Fruit fly (Drosophila melanogaster) Kc167 (cell line): ENCODE results near the gene Tsp39D.

Experiments
- Myc ChIP-seq: fragments of >200 bp; optimal IDR thresholded peaks from 2 replicates; lab custom pipeline; 2017; ENCODE audit warnings: missing external identifiers
- Sin3A ChIP-seq: fragments of >200 bp; optimal IDR thresholded peaks from 2 replicates; lab custom pipeline; 2018; ENCODE audit warnings: missing external identifiers

DNA sequence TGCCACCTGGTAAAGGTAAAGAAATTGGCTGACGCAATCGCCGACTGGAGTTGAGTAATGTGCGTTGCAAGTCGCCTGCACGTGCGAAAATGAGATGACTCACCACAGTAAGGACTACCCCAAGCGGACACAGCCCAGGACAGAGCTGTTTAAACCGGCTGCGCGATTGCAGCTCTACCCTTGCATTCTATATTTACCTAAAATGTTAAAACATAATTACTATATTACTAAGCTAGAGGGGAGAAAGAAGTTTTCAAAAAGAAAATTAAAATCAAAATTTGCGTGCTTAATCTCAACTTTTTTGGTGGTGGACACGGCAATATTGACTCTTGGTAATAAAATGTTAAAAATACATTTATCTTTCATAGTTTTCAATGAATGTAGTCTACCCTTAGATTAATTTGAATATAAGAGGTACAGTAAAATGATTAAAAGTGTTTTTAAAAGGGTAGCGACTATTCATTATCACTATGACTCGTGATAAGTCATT, 33.2 kb upstream of the Tsp39D start:
- TF ChIP-seq Sin3A (lab: Kevin White, UChicago) (no peak), Myc (lab: Kevin White, UChicago) (no peak)
